Worm (Caenorhabditis elegans) whole organism, young adult: ENCODE measurements around the gene haao-1.

Experiments used
- B0019.2 ChIP-seq: fragments of 200-800 bp; sonication (Bioruptor generic); conservative IDR thresholded peaks from 2 replicates; pipeline ENCODE4 v1.3.6; 2022; ENCODE audit warnings: missing genetic modification reagents, missing genetic modification characterization, missing compliant biosample characterization
- B0035.1 ChIP-seq: sonication (generic microtip); optimal IDR thresholded peaks from 2 replicates; lab custom pipeline; 2016; ENCODE audit warnings: missing genetic modification characterization, mild to moderate bottlenecking, missing compliant biosample characterization, missing genotype, missing genetic modification reagents
- C06A6.2 ChIP-seq: fragments of 200-800 bp; sonication (Bioruptor generic); conservative IDR thresholded peaks from 2 replicates; pipeline ENCODE4 v1.3.6; 2022; ENCODE audit warnings: missing genetic modification characterization, missing compliant biosample characterization
- C17E4.6 ChIP-seq: fragments of 200-800 bp; sonication (Bioruptor generic); IDR thresholded peaks from 2 replicates; pipeline ENCODE4 v1.3.6; 2022; ENCODE audit warnings: missing genetic modification reagents, missing genetic modification characterization, missing compliant biosample characterization
- F39B2.1 ChIP-seq: fragments of 200-800 bp; sonication (Bioruptor generic); IDR thresholded peaks from 2 replicates; pipeline ENCODE4 v1.3.6; 2022; ENCODE audit warnings: missing genetic modification reagents, missing genetic modification characterization, missing compliant biosample characterization
- F55B11.4 ChIP-seq: sonication (generic microtip); optimal IDR thresholded peaks from 2 replicates; lab custom pipeline; 2016; ENCODE audit warnings: missing compliant biosample characterization, missing genetic modification characterization, borderline replicate concordance; ENCODE audit not compliant: insufficient read depth
- K11D2.4 ChIP-seq: fragments of 200-800 bp; sonication (Bioruptor generic); IDR thresholded peaks from 2 replicates; pipeline ENCODE4 v1.3.6; 2022; ENCODE audit warnings: missing genetic modification reagents, missing genetic modification characterization, missing compliant biosample characterization
- T26A5.8 ChIP-seq: sonication (generic microtip); optimal IDR thresholded peaks from 2 replicates; lab custom pipeline; 2016; ENCODE audit warnings: missing genetic modification characterization, missing compliant biosample characterization
- Y53F4B.3 ChIP-seq: fragments of 200-800 bp; sonication (Bioruptor generic); IDR thresholded peaks from 2 replicates; pipeline ENCODE4 v1.3.6; 2022; ENCODE audit warnings: missing genetic modification reagents, missing genetic modification characterization, missing compliant biosample characterization
- Y56A3A.18 ChIP-seq: fragments of 200-800 bp; sonication (Bioruptor generic); IDR thresholded peaks from 2 replicates; pipeline ENCODE4 v1.3.6; 2022; ENCODE audit warnings: missing genetic modification reagents, missing genetic modification characterization, missing compliant biosample characterization
- Y95B8A.8 ChIP-seq: fragments of 200-800 bp; sonication (Bioruptor generic); IDR thresholded peaks from 2 replicates; pipeline ENCODE4 v1.3.6; 2022; ENCODE audit warnings: missing genetic modification reagents, missing genetic modification characterization, missing compliant biosample characterization
- ZK185.1 ChIP-seq: sonication (generic microtip); optimal IDR thresholded peaks from 2 replicates; lab custom pipeline; 2016; ENCODE audit warnings: mild to moderate bottlenecking, missing genetic modification characterization, missing compliant biosample characterization; ENCODE audit not compliant: poor library complexity, severe bottlenecking
- akir-1 ChIP-seq: fragments of 200-800 bp; sonication (Bioruptor generic); optimal IDR thresholded peaks from 2 replicates; lab custom pipeline; 2018; ENCODE audit warnings: mild to moderate bottlenecking, missing genetic modification characterization, moderate library complexity, missing compliant biosample characterization
- aptf-2 ChIP-seq: fragments of 200-800 bp; sonication (Bioruptor generic); conservative IDR thresholded peaks from 2 replicates; pipeline ENCODE4 v1.3.6; 2022; ENCODE audit warnings: missing genetic modification reagents, missing genetic modification characterization, missing compliant biosample characterization
- aptf-3 ChIP-seq: fragments of 200-800 bp; sonication (Bioruptor generic); IDR thresholded peaks from 2 replicates; pipeline ENCODE4 v1.3.6; 2022; ENCODE audit warnings: missing genetic modification characterization, missing compliant biosample characterization
- ccch-3 ChIP-seq: fragments of 200-800 bp; sonication (Bioruptor generic); optimal IDR thresholded peaks from 2 replicates; lab custom pipeline; 2018; ENCODE audit warnings: mild to moderate bottlenecking, missing genetic modification characterization, missing compliant biosample characterization
- cebp-1 ChIP-seq, 2 experiments: fragments of 200-800 bp in 1 of 2; sonication (Bioruptor generic) in 1 of 2; sonication (generic microtip) in 1 of 2; IDR thresholded peaks in 1 of 2; optimal IDR thresholded peaks in 1 of 2; 2 replicates each; pipeline versions ENCODE4 v1.3.6 to Lab custom; 2017 to 2022; ENCODE audit warnings: missing compliant biosample characterization in 2 of 2, missing genetic modification characterization in 2 of 2, mild to moderate bottlenecking in 1 of 2, missing genetic modification reagents in 1 of 2, moderate library complexity in 1 of 2
- cebp-2 ChIP-seq: fragments of 200-800 bp; sonication (Bioruptor generic); IDR thresholded peaks from 2 replicates; pipeline ENCODE4 v1.3.6; 2022; ENCODE audit warnings: missing genetic modification characterization, missing compliant biosample characterization
- ceh-100 ChIP-seq: fragments of 200-800 bp; sonication (Bioruptor generic); IDR thresholded peaks from 2 replicates; pipeline ENCODE4 v1.3.6; 2022; ENCODE audit warnings: missing genetic modification reagents, missing genetic modification characterization, missing compliant biosample characterization
- chd-7 ChIP-seq: sonication (generic microtip); optimal IDR thresholded peaks from 2 replicates; lab custom pipeline; 2016; ENCODE audit warnings: mild to moderate bottlenecking, missing genetic modification characterization, moderate library complexity, missing compliant biosample characterization
- dox-1 ChIP-seq: fragments of 200-800 bp; sonication (Bioruptor generic); IDR thresholded peaks from 2 replicates; pipeline ENCODE4 v1.3.6; 2022; ENCODE audit warnings: missing genetic modification reagents, missing genetic modification characterization, missing compliant biosample characterization
- dpl-1 ChIP-seq: fragments of 150-350 bp; optimal IDR thresholded peaks from 2 replicates; lab custom pipeline; 2014; ENCODE audit warnings: missing biosample characterization, missing genetic modification reagents, missing genetic modification characterization
- ekl-4 ChIP-seq: fragments of 200-800 bp; sonication (Bioruptor generic); IDR thresholded peaks from 2 replicates; pipeline ENCODE4 v1.3.6; 2022; ENCODE audit warnings: missing genetic modification reagents, missing genetic modification characterization, missing compliant biosample characterization
- gei-17 ChIP-seq: fragments of 200-800 bp; sonication (Bioruptor generic); optimal IDR thresholded peaks from 2 replicates; lab custom pipeline; 2018; ENCODE audit warnings: mild to moderate bottlenecking, missing genetic modification characterization, missing compliant biosample characterization
- hlh-12 ChIP-seq: sonication (generic microtip); optimal IDR thresholded peaks from 2 replicates; lab custom pipeline; 2016; ENCODE audit warnings: missing genetic modification characterization, missing compliant biosample characterization
- hlh-26 ChIP-seq: fragments of 200-800 bp; sonication (Bioruptor generic); conservative IDR thresholded peaks from 2 replicates; pipeline ENCODE4 v1.3.6; 2022; ENCODE audit warnings: missing genetic modification reagents, missing genetic modification characterization, missing compliant biosample characterization
- hmg-1.2 ChIP-seq: fragments of 200-800 bp; sonication (Bioruptor generic); IDR thresholded peaks from 2 replicates; pipeline ENCODE4 v1.3.6; 2022; ENCODE audit warnings: missing genetic modification reagents, missing genetic modification characterization, missing compliant biosample characterization
- hmg-20 ChIP-seq: fragments of 200-800 bp; sonication (Bioruptor generic); IDR thresholded peaks from 2 replicates; pipeline ENCODE4 v1.3.6; 2022; ENCODE audit warnings: missing genetic modification reagents, missing genetic modification characterization, missing compliant biosample characterization
- hsf-1 ChIP-seq: fragments of 200-800 bp; sonication (Bioruptor generic); IDR thresholded peaks from 2 replicates; pipeline ENCODE4 v1.3.6; 2022; ENCODE audit warnings: missing genetic modification reagents, missing genetic modification characterization, missing compliant biosample characterization
- lag-1 ChIP-seq: fragments of 200-800 bp; sonication (Bioruptor generic); IDR thresholded peaks from 2 replicates; pipeline ENCODE4 v1.3.6; 2022; ENCODE audit warnings: missing genetic modification reagents, missing genetic modification characterization, missing compliant biosample characterization
- lin-35 ChIP-seq, 3 experiments: fragments of 150-350 bp in 2 of 3; sonication (generic microtip) in 1 of 3; optimal IDR thresholded peaks; 2 replicates each; lab custom pipeline; 2014 to 2018; ENCODE audit warnings: missing biosample characterization in 3 of 3, missing genetic modification characterization in 3 of 3, missing genetic modification reagents in 3 of 3
- lir-1 ChIP-seq: fragments of 200-800 bp; sonication (Bioruptor generic); conservative IDR thresholded peaks from 2 replicates; pipeline ENCODE4 v1.3.6; 2022; ENCODE audit warnings: missing genetic modification reagents, missing genetic modification characterization, missing compliant biosample characterization
- lsy-27 ChIP-seq: sonication (generic microtip); optimal IDR thresholded peaks from 2 replicates; lab custom pipeline; 2017; ENCODE audit warnings: missing genetic modification characterization, mild to moderate bottlenecking, missing compliant biosample characterization, antibody characterized with exemption, missing genotype, borderline replicate concordance; ENCODE audit not compliant: insufficient read depth
- madf-10 ChIP-seq: sonication (generic microtip); optimal IDR thresholded peaks from 2 replicates; lab custom pipeline; 2016; ENCODE audit warnings: mild to moderate bottlenecking, missing genetic modification characterization, missing compliant biosample characterization
- mes-4 ChIP-seq: sonication (generic microtip); optimal IDR thresholded peaks from 2 replicates; lab custom pipeline; 2016; ENCODE audit warnings: missing genotype, missing genetic modification characterization, missing compliant biosample characterization
- nfya-2 ChIP-seq: fragments of 200-800 bp; sonication (Bioruptor generic); IDR thresholded peaks from 2 replicates; pipeline ENCODE4 v1.3.6; 2022; ENCODE audit warnings: missing genetic modification reagents, missing genetic modification characterization, missing compliant biosample characterization
- nhr-27 ChIP-seq: fragments of 200-800 bp; sonication (Bioruptor generic); optimal IDR thresholded peaks from 2 replicates; lab custom pipeline; 2018; ENCODE audit warnings: mild to moderate bottlenecking, missing genetic modification characterization, moderate library complexity, missing compliant biosample characterization
- nhr-80 ChIP-seq: sonication (generic microtip); optimal IDR thresholded peaks from 2 replicates; lab custom pipeline; 2016; ENCODE audit warnings: missing genetic modification characterization, missing compliant biosample characterization
- nhr-90 ChIP-seq: sonication (generic microtip); optimal IDR thresholded peaks from 2 replicates; lab custom pipeline; 2016; ENCODE audit warnings: missing genotype, mild to moderate bottlenecking, missing genetic modification characterization, missing compliant biosample characterization
- pha-4 ChIP-seq: fragments of 150-350 bp; sonication (generic microtip); optimal IDR thresholded peaks from 2 replicates; lab custom pipeline; 2014; ENCODE audit warnings: missing biosample characterization, missing genetic modification reagents, missing genetic modification characterization
- sdz-38 ChIP-seq: sonication (generic microtip); optimal IDR thresholded peaks from 2 replicates; lab custom pipeline; 2016; ENCODE audit warnings: missing genotype, missing genetic modification characterization, missing compliant biosample characterization
- snpc-1.3 ChIP-seq: sonication (generic microtip); optimal IDR thresholded peaks from 2 replicates; lab custom pipeline; 2017; ENCODE audit warnings: missing genetic modification characterization, mild to moderate bottlenecking, missing compliant biosample characterization, antibody characterized with exemption, moderate library complexity, missing genotype, missing genetic modification reagents; ENCODE audit not compliant: insufficient read depth
- tlf-1 ChIP-seq: fragments of 200-800 bp; sonication (Bioruptor generic); optimal IDR thresholded peaks from 2 replicates; lab custom pipeline; 2018; ENCODE audit warnings: mild to moderate bottlenecking, missing genetic modification characterization, missing compliant biosample characterization
- unc-62 ChIP-seq: fragments of 150-350 bp; optimal IDR thresholded peaks from 2 replicates; lab custom pipeline; 2014; ENCODE audit warnings: missing biosample characterization, missing genetic modification reagents, missing genetic modification characterization
- ztf-3 ChIP-seq: fragments of 200-800 bp; sonication (Bioruptor generic); optimal IDR thresholded peaks from 2 replicates; lab custom pipeline; 2018; ENCODE audit warnings: mild to moderate bottlenecking, missing genetic modification characterization, missing compliant biosample characterization
- ztf-6 ChIP-seq: fragments of 200-800 bp; sonication (Bioruptor generic); IDR thresholded peaks from 2 replicates; pipeline ENCODE4 v1.3.6; 2022; ENCODE audit warnings: missing genetic modification reagents, missing genetic modification characterization, missing compliant biosample characterization

Gene haao-1

ce11 chrV:9503152-9503817 is 1.4 kb upstream of the haao-1 start (continued):
- TF ChIP-seq sdz-38 (tag; lab: Kevin White, UChicago) (peak; percentile 20), nhr-90 (tag; lab: Kevin White, UChicago) (peak; percentile 58), hmg-1.2 (GFP tag; lab: Robert Waterston, UW) (peak; percentile 91), ztf-3 (GFP tag; lab: Kevin White, UChicago) (peak; percentile 36), T26A5.8 (peak; percentile 46), aptf-3 (GFP tag; lab: Robert Waterston, UW) (0 out of 2 replicates have a peak, but pooled peaks have one; percentile 77), nhr-80 (tag; lab: Kevin White, UChicago) (no peak), hmg-20 (GFP tag; lab: Robert Waterston, UW) (peak; percentile 72; the same call in 1 of the 2 replicates), pha-4 (tag; lab: Kevin White, UChicago) (no peak), lag-1 (GFP tag; lab: Robert Waterston, UW) (no peak), Y53F4B.3 (GFP tag; lab: Robert Waterston, UW) (no peak), ZK185.1 (tag; lab: Kevin White, UChicago) (peak; percentile 81), Y95B8A.8 (GFP tag; lab: Robert Waterston, UW) (no peak), mes-4 (tag; lab: Kevin White, UChicago) (peak; percentile 47), K11D2.4 (GFP tag; lab: Robert Waterston, UW) (0 out of 2 replicates have a peak, but pooled peaks have one; percentile 49), lir-1 (peak; percentile 70), ccch-3 (GFP tag; lab: Kevin White, UChicago) (no peak), F39B2.1 (GFP tag; lab: Robert Waterston, UW) (no peak), F55B11.4 (tag; lab: Kevin White, UChicago) (no peak), snpc-1.3 (tag; lab: Kevin White, UChicago) (peak; percentile 67), cebp-2 (GFP tag; lab: Robert Waterston, UW) (peak; percentile 83; the same call in 1 of the 2 replicates), unc-62 (no peak), ceh-100 (GFP tag; lab: Robert Waterston, UW) (peak; percentile 16; the same call in 1 of the 2 replicates), C17E4.6 (GFP tag; lab: Robert Waterston, UW) (no peak), aptf-2 (GFP tag; lab: Robert Waterston, UW) (no peak), hlh-12 (tag; lab: Kevin White, UChicago) (no peak), gei-17 (GFP tag; lab: Kevin White, UChicago) (peak; percentile 24), lin-35 (GFP tag; optimal IDR thresholded peaks at IDR 0.05; lab: Kevin White, UChicago) (peak in 1 of 3 experiments; percentile 53), Y56A3A.18 (GFP tag; lab: Robert Waterston, UW) (peak; percentile 94), nfya-2 (no peak), ztf-6 (GFP tag; lab: Robert Waterston, UW) (no peak), chd-7 (tag; lab: Kevin White, UChicago) (peak; percentile 79), dpl-1 (GFP tag; lab: Kevin White, UChicago) (no peak), hlh-26 (GFP tag; lab: Robert Waterston, UW) (no peak), C06A6.2 (GFP tag; lab: Robert Waterston, UW) (peak; percentile 43; the same call in 1 of the 2 replicates), nhr-27 (tag; lab: Kevin White, UChicago) (peak; percentile 52), madf-10 (peak; percentile 41), lsy-27 (peak; percentile 12), dox-1 (GFP tag; lab: Robert Waterston, UW) (peak; percentile 80), B0019.2 (GFP tag; lab: Robert Waterston, UW) (no peak), akir-1 (GFP tag; lab: Kevin White, UChicago) (no peak), tlf-1 (no peak), hsf-1 (GFP tag; lab: Robert Waterston, UW) (peak; percentile 61; the same call in 1 of the 2 replicates), ekl-4 (peak; percentile 70), cebp-1 (GFP tag; IDR thresholded peaks at IDR 0.05; lab: Robert Waterston, UW) (no peak), cebp-1 (tag; optimal IDR thresholded peaks at IDR 0.05; lab: Kevin White, UChicago) (no peak), B0035.1 (tag; lab: Kevin White, UChicago) (no peak)
